Fruit fly (Drosophila melanogaster) whole organism, embryonic: ENCODE measurements around the gene CG13097.

ENCODE experiments used
- ATbp ChIP-seq: fragments of 200-800 bp; sonication (Bioruptor generic); optimal IDR thresholded peaks from 2 replicates; lab custom pipeline; 2017; ENCODE audit warnings: missing biosample characterization, mild to moderate bottlenecking, missing genetic modification characterization, missing genetic modification reagents
- Antp ChIP-seq: fragments of 200-800 bp; sonication (Bioruptor generic); optimal IDR thresholded peaks from 3 replicates; lab custom pipeline; 2016; ENCODE audit warnings: missing biosample characterization, missing genetic modification characterization
- CG10462 ChIP-seq: fragments of 200-800 bp; sonication (Bioruptor generic); optimal IDR thresholded peaks from 2 replicates; lab custom pipeline; 2016; ENCODE audit warnings: missing biosample characterization, missing genetic modification characterization
- CG11398 ChIP-seq: fragments of 200-800 bp; sonication (Bioruptor generic); optimal IDR thresholded peaks from 2 replicates; lab custom pipeline; 2016; ENCODE audit warnings: missing biosample characterization, missing genetic modification characterization
- CG11504 ChIP-seq: fragments of 200-800 bp; sonication (Bioruptor generic); optimal IDR thresholded peaks from 3 replicates; lab custom pipeline; 2019; ENCODE audit warnings: missing biosample characterization, mild to moderate bottlenecking, missing genetic modification characterization, moderate library complexity
- CG12769 ChIP-seq: fragments of 200-800 bp; sonication (Bioruptor generic); optimal IDR thresholded peaks from 2 replicates; lab custom pipeline; 2019; ENCODE audit warnings: missing biosample characterization, mild to moderate bottlenecking, missing genetic modification characterization, moderate library complexity
- CG13424 ChIP-seq: fragments of 200-800 bp; sonication (Bioruptor generic); optimal IDR thresholded peaks from 2 replicates; lab custom pipeline; 2019; ENCODE audit warnings: missing biosample characterization, mild to moderate bottlenecking, missing genetic modification characterization, moderate library complexity
- CG18619 ChIP-seq: fragments of 200-800 bp; sonication (Bioruptor generic); optimal IDR thresholded peaks from 3 replicates; lab custom pipeline; 2017; ENCODE audit warnings: missing biosample characterization, mild to moderate bottlenecking, missing genetic modification characterization
- CG2116 ChIP-seq: fragments of 200-800 bp; sonication (Bioruptor generic); optimal IDR thresholded peaks from 3 replicates; lab custom pipeline; 2018; ENCODE audit warnings: missing biosample characterization, mild to moderate bottlenecking, missing genetic modification characterization
- CG30403 ChIP-seq: fragments of 200-800 bp; sonication (Bioruptor generic); optimal IDR thresholded peaks from 3 replicates; lab custom pipeline; 2016; ENCODE audit warnings: missing biosample characterization, missing genetic modification characterization
- CG3065 ChIP-seq: fragments of 200-800 bp; sonication (Bioruptor generic); optimal IDR thresholded peaks from 2 replicates; lab custom pipeline; 2016; ENCODE audit warnings: missing biosample characterization, missing genetic modification characterization
- CG33213 ChIP-seq: fragments of 200-800 bp; sonication (Bioruptor generic); optimal IDR thresholded peaks from 3 replicates; lab custom pipeline; 2016; ENCODE audit warnings: missing biosample characterization, missing genetic modification characterization
- CG4404 ChIP-seq: fragments of 200-800 bp; sonication (Bioruptor generic); IDR thresholded peaks from 2 replicates; pipeline ENCODE4 v1.3.6; 2022; ENCODE audit warnings: missing biosample characterization, missing genetic modification characterization
- CG4424 ChIP-seq: fragments of 200-800 bp; sonication (Bioruptor generic); optimal IDR thresholded peaks from 3 replicates; lab custom pipeline; 2016; ENCODE audit warnings: missing biosample characterization, missing genetic modification characterization
- CG4854 ChIP-seq: fragments of 200-800 bp; sonication (Bioruptor generic); optimal IDR thresholded peaks from 2 replicates; lab custom pipeline; 2016; ENCODE audit warnings: missing biosample characterization, missing genetic modification characterization, inconsistent platforms
- CG6765 ChIP-seq: fragments of 200-800 bp; sonication (Bioruptor generic); optimal IDR thresholded peaks from 3 replicates; lab custom pipeline; 2017; ENCODE audit warnings: missing biosample characterization, mild to moderate bottlenecking, missing genetic modification characterization
- CG8089 ChIP-seq: fragments of 200-800 bp; sonication (Bioruptor generic); optimal IDR thresholded peaks from 3 replicates; lab custom pipeline; 2016; ENCODE audit warnings: missing biosample characterization, missing genetic modification characterization
- CG8478 ChIP-seq: fragments of >200 bp; optimal IDR thresholded peaks from 2 replicates; lab custom pipeline; 2018
- CG8924 ChIP-seq: fragments of 200-800 bp; optimal IDR thresholded peaks from 3 replicates; lab custom pipeline; 2019; ENCODE audit warnings: missing biosample characterization, mild to moderate bottlenecking, missing genetic modification characterization, moderate library complexity
- CG9876 ChIP-seq: fragments of 200-800 bp; sonication (Bioruptor generic); optimal IDR thresholded peaks from 2 replicates; lab custom pipeline; 2016; ENCODE audit warnings: missing biosample characterization, missing genetic modification characterization
- CHES-1-like ChIP-seq: fragments of 200-800 bp; sonication (Bioruptor generic); optimal IDR thresholded peaks from 2 replicates; lab custom pipeline; 2016; ENCODE audit warnings: missing biosample characterization, missing genetic modification characterization
- Deaf1 ChIP-seq: fragments of 200-800 bp; optimal IDR thresholded peaks from 3 replicates; lab custom pipeline; 2019; ENCODE audit warnings: missing biosample characterization, mild to moderate bottlenecking, missing genetic modification characterization, moderate library complexity
- Elba2 ChIP-seq: fragments of 200-800 bp; sonication (Bioruptor generic); optimal IDR thresholded peaks from 3 replicates; lab custom pipeline; 2016; ENCODE audit warnings: missing biosample characterization, missing genetic modification characterization
- Hr39 ChIP-seq: fragments of >200 bp; optimal IDR thresholded peaks from 2 replicates; lab custom pipeline; 2017
- Meics ChIP-seq: fragments of 200-800 bp; sonication (Bioruptor generic); optimal IDR thresholded peaks from 2 replicates; lab custom pipeline; 2017; ENCODE audit warnings: missing biosample characterization, mild to moderate bottlenecking, missing genetic modification characterization
- NC2α ChIP-seq: fragments of 200-800 bp; sonication (Bioruptor generic); optimal IDR thresholded peaks from 2 replicates; lab custom pipeline; 2016; ENCODE audit warnings: missing biosample characterization, missing genetic modification characterization
- Oaz ChIP-seq: fragments of 200-800 bp; sonication (Bioruptor generic); IDR thresholded peaks from 2 replicates; pipeline ENCODE4 v1.3.6; 2022; ENCODE audit warnings: missing biosample characterization, missing genetic modification characterization
- Vsx1 ChIP-seq: fragments of 200-800 bp; sonication (Bioruptor generic); optimal IDR thresholded peaks from 2 replicates; lab custom pipeline; 2017; ENCODE audit warnings: missing biosample characterization, mild to moderate bottlenecking, missing genetic modification characterization, missing genetic modification reagents
- YL-1 ChIP-seq: fragments of 200-800 bp; sonication (Bioruptor generic); optimal IDR thresholded peaks from 3 replicates; lab custom pipeline; 2017; ENCODE audit warnings: missing biosample characterization, mild to moderate bottlenecking, missing genetic modification characterization
- abd-A ChIP-seq: fragments of 200-800 bp; sonication (Bioruptor generic); optimal IDR thresholded peaks from 3 replicates; lab custom pipeline; 2019; ENCODE audit warnings: missing biosample characterization, mild to moderate bottlenecking, missing genetic modification characterization, moderate library complexity
- aop ChIP-seq: fragments of 200-800 bp; sonication (Bioruptor generic); IDR thresholded peaks from 2 replicates; pipeline ENCODE4 v1.3.6; 2022; ENCODE audit warnings: missing biosample characterization, missing genetic modification characterization
- ase ChIP-seq: fragments of 200-800 bp; sonication (Bioruptor generic); IDR thresholded peaks from 3 replicates; pipeline ENCODE4 v1.3.6; 2022; ENCODE audit warnings: missing biosample characterization, missing genetic modification characterization
- ato ChIP-seq: fragments of 200-800 bp; sonication (Bioruptor generic); IDR thresholded peaks from 2 replicates; pipeline ENCODE4 v1.3.6; 2022; ENCODE audit warnings: missing biosample characterization, missing genetic modification characterization; ENCODE audit not compliant: partially characterized antibody
- btn ChIP-seq: fragments of 200-800 bp; sonication (Bioruptor generic); optimal IDR thresholded peaks from 2 replicates; lab custom pipeline; 2016; ENCODE audit warnings: missing biosample characterization, missing genetic modification characterization
- cas ChIP-seq: fragments of 200-800 bp; sonication (Bioruptor generic); IDR thresholded peaks from 2 replicates; pipeline ENCODE4 v1.3.6; 2022; ENCODE audit warnings: missing biosample characterization, missing genetic modification characterization
- caup ChIP-seq: fragments of 200-800 bp; sonication (Bioruptor generic); optimal IDR thresholded peaks from 3 replicates; lab custom pipeline; 2017; ENCODE audit warnings: missing biosample characterization, mild to moderate bottlenecking, missing genetic modification characterization, moderate library complexity; ENCODE audit not compliant: severe bottlenecking
- dmrt99B ChIP-seq: fragments of 200-800 bp; sonication (Bioruptor generic); optimal IDR thresholded peaks from 2 replicates; lab custom pipeline; 2018; ENCODE audit warnings: missing biosample characterization, mild to moderate bottlenecking, missing genetic modification characterization, moderate library complexity
- esg ChIP-seq: fragments of 200-800 bp; sonication (Bioruptor generic); conservative IDR thresholded peaks from 2 replicates; pipeline ENCODE4 v1.3.6; 2022; ENCODE audit warnings: missing biosample characterization, missing genetic modification characterization
- grau ChIP-seq: fragments of 200-800 bp; optimal IDR thresholded peaks from 3 replicates; lab custom pipeline; 2019; ENCODE audit warnings: missing biosample characterization, mild to moderate bottlenecking, missing genetic modification characterization, moderate library complexity
- her ChIP-seq: fragments of 200-800 bp; sonication (Bioruptor generic); optimal IDR thresholded peaks from 2 replicates; lab custom pipeline; 2016; ENCODE audit warnings: missing biosample characterization, missing genetic modification characterization
- lmd ChIP-seq: fragments of 200-800 bp; sonication (Bioruptor generic); IDR thresholded peaks from 2 replicates; pipeline ENCODE4 v1.3.6; 2022; ENCODE audit warnings: missing biosample characterization, missing genetic modification characterization
- lola ChIP-seq, 3 experiments: fragments of >200 bp in 2 of 3; fragments of 200-800 bp in 1 of 3; sonication (Bioruptor generic) in 1 of 3; optimal IDR thresholded peaks; 2 replicates each; lab custom pipeline; 2017 to 2019; ENCODE audit warnings: missing biosample characterization in 3 of 3, missing genetic modification characterization in 3 of 3, mild to moderate bottlenecking in 1 of 3, moderate library complexity in 1 of 3
- phol ChIP-seq: fragments of 200-800 bp; sonication (Bioruptor generic); optimal IDR thresholded peaks from 3 replicates; lab custom pipeline; 2018; ENCODE audit warnings: missing biosample characterization, mild to moderate bottlenecking, missing genetic modification characterization, moderate library complexity
- pita ChIP-seq: fragments of 200-800 bp; sonication (Bioruptor generic); optimal IDR thresholded peaks from 2 replicates; lab custom pipeline; 2017; ENCODE audit warnings: missing biosample characterization, mild to moderate bottlenecking, missing genetic modification characterization
- psq ChIP-seq: fragments of 200-800 bp; sonication (Bioruptor generic); optimal IDR thresholded peaks from 2 replicates; lab custom pipeline; 2017; ENCODE audit warnings: missing biosample characterization, missing genetic modification characterization
- ssp ChIP-seq: fragments of 200-800 bp; sonication (Bioruptor generic); IDR thresholded peaks from 2 replicates; pipeline ENCODE4 v1.3.6; 2022; ENCODE audit warnings: missing biosample characterization, missing genetic modification characterization
- tna ChIP-seq: fragments of 200-800 bp; sonication (Bioruptor generic); IDR thresholded peaks from 2 replicates; pipeline ENCODE4 v1.3.6; 2022; ENCODE audit warnings: missing biosample characterization, missing genetic modification characterization; ENCODE audit not compliant: partially characterized antibody
- twi ChIP-seq: fragments of 200-800 bp; optimal IDR thresholded peaks from 2 replicates; lab custom pipeline; 2019; ENCODE audit warnings: missing biosample characterization, mild to moderate bottlenecking, missing genetic modification characterization, moderate library complexity
- zen ChIP-seq: fragments of 200-800 bp; sonication (Bioruptor generic); optimal IDR thresholded peaks from 3 replicates; lab custom pipeline; 2018; ENCODE audit warnings: missing biosample characterization, mild to moderate bottlenecking, missing genetic modification characterization, moderate library complexity

CG13097 gene

dm6 chr2L:8541469-8542233 lies 27.0 kb upstream of the CG13097 start, which contains the start of gene Sema1a (continued):
- TF ChIP-seq zen (tag; lab: Kevin White, UChicago) = peak; percentile 22
- no peak; the same call in 2 of the 3 replicates for TF ChIP-seq ase (GFP tag; lab: Robert Waterston, UW)
- TF ChIP-seq lola (GFP tag; optimal IDR thresholded peaks at IDR 0.05; lab: Kevin White, UChicago) = peak in 1 of 3 experiments; percentile 39
- peak; percentile 69 for TF ChIP-seq CG12769
- TF ChIP-seq CG9876 = peak; percentile 9
- TF ChIP-seq grau = peak; percentile 87
- TF ChIP-seq abd-A (tag; lab: Kevin White, UChicago) = peak; percentile 11
- no peak for TF ChIP-seq CG8089 (GFP tag; lab: Kevin White, UChicago)
- no peak for TF ChIP-seq Hr39 (lab: Kevin White, UChicago)
- TF ChIP-seq CG11398 (GFP tag; lab: Kevin White, UChicago) = no peak
- peak; percentile 47 for TF ChIP-seq Meics (GFP tag; lab: Kevin White, UChicago)
- TF ChIP-seq CG11504 = peak; percentile 82
- TF ChIP-seq CG4854 (GFP tag; lab: Kevin White, UChicago) = no peak
- TF ChIP-seq ATbp (GFP tag; lab: Kevin White, UChicago) = peak; percentile 46
- no peak for TF ChIP-seq Vsx1
- TF ChIP-seq her (GFP tag; lab: Kevin White, UChicago) = peak; percentile 75
- TF ChIP-seq caup (GFP tag; lab: Kevin White, UChicago) = peak; percentile 17
- peak; percentile 97 for TF ChIP-seq Elba2 (GFP tag; lab: Kevin White, UChicago)
- TF ChIP-seq aop (GFP tag; lab: Robert Waterston, UW) = no peak
- peak; percentile 57 for TF ChIP-seq dmrt99B (tag; lab: Kevin White, UChicago)
- TF ChIP-seq CHES-1-like (GFP tag; lab: Kevin White, UChicago) = peak; percentile 12
- peak; percentile 31 for TF ChIP-seq YL-1 (GFP tag; lab: Kevin White, UChicago)
- TF ChIP-seq btn (GFP tag; lab: Kevin White, UChicago) = no peak
- no peak for TF ChIP-seq CG4404
- TF ChIP-seq phol (tag; lab: Kevin White, UChicago) = peak; percentile 36
- TF ChIP-seq CG4424 (GFP tag; lab: Kevin White, UChicago) = peak; percentile 48
- TF ChIP-seq psq (GFP tag; lab: Kevin White, UChicago) = no peak
- peak; percentile 19 for TF ChIP-seq Deaf1 (tag; lab: Kevin White, UChicago)
- TF ChIP-seq CG30403 (GFP tag; lab: Kevin White, UChicago) = peak; percentile 61
- TF ChIP-seq cas = 0 out of 2 replicates have a peak, but pooled peaks have one; percentile 38
- no peak for TF ChIP-seq CG10462 (GFP tag; lab: Kevin White, UChicago)
- TF ChIP-seq CG33213 (GFP tag; lab: Kevin White, UChicago) = peak; percentile 25
- peak; percentile 50 for TF ChIP-seq CG18619 (GFP tag; lab: Kevin White, UChicago)
- peak; percentile 85 for TF ChIP-seq CG8924
- TF ChIP-seq CG8478 (lab: Kevin White, UChicago) = no peak
- no peak; the same call in none of the 2 replicates for TF ChIP-seq lmd
- TF ChIP-seq NC2α = peak; percentile 66
- peak; percentile 36 for TF ChIP-seq CG13424
- peak; percentile 41 for TF ChIP-seq twi (tag; lab: Kevin White, UChicago)
- TF ChIP-seq CG3065 (GFP tag; lab: Kevin White, UChicago) = peak; percentile 16
- peak; percentile 86 for TF ChIP-seq ato (GFP tag; lab: Robert Waterston, UW)
- TF ChIP-seq Antp (GFP tag; lab: Kevin White, UChicago) = peak; percentile 87
- TF ChIP-seq Oaz (GFP tag; lab: Robert Waterston, UW) = 0 out of 2 replicates have a peak, but pooled peaks have one; percentile 53
- TF ChIP-seq tna (GFP tag; lab: Robert Waterston, UW) = peak; percentile 84
- peak; percentile 48 for TF ChIP-seq CG6765 (GFP tag; lab: Kevin White, UChicago)
- peak; percentile 27 for TF ChIP-seq ssp
- peak; percentile 73; the same call in 1 of the 2 replicates for TF ChIP-seq esg (GFP tag; lab: Robert Waterston, UW)
- TF ChIP-seq CG2116 = peak; percentile 33
- TF ChIP-seq pita (GFP tag; lab: Kevin White, UChicago) = no peak
